Fruit fly (Drosophila melanogaster) whole organism: ENCODE measurements around the gene CG15570.

ENCODE experiments used
- CG8478 ChIP-seq: fragments of >200 bp; optimal IDR thresholded peaks from 2 replicates; lab custom pipeline; 2018; ENCODE audit warnings: inconsistent platforms
- Dll ChIP-seq: fragments of >200 bp; optimal IDR thresholded peaks from 2 replicates; lab custom pipeline; 2017
- EcR ChIP-seq, 2 experiments: fragments of >200 bp; optimal IDR thresholded peaks; 2 replicates each; lab custom pipeline; 2017; ENCODE audit warnings: missing biosample characterization in 2 of 2, missing genetic modification characterization in 2 of 2, missing genetic modification reagents in 2 of 2
- pan ChIP-seq: fragments of >200 bp; optimal IDR thresholded peaks from 2 replicates; lab custom pipeline; 2017
- psq ChIP-seq: fragments of >200 bp; optimal IDR thresholded peaks from 2 replicates; lab custom pipeline; 2017
- usp ChIP-seq: fragments of >200 bp; optimal IDR thresholded peaks from 2 replicates; lab custom pipeline; 2017; ENCODE audit warnings: missing biosample characterization, missing genetic modification characterization, mixed read lengths

The CG15570 gene

dm6 chrX:4217870-4218269, at the start of gene CG15570:
CG15570 (plus strand) TSS chrX:4218170.
- TF ChIP-seq psq: no peak
- no peak for TF ChIP-seq pan (lab: Kevin White, UChicago)
- no peak for TF ChIP-seq usp
- no peak for TF ChIP-seq EcR (GFP tag; optimal IDR thresholded peaks at IDR 0.05; lab: Kevin White, UChicago)
- no peak for TF ChIP-seq CG8478 (lab: Kevin White, UChicago)
- TF ChIP-seq Dll (lab: Kevin White, UChicago): no peak

DNA sequence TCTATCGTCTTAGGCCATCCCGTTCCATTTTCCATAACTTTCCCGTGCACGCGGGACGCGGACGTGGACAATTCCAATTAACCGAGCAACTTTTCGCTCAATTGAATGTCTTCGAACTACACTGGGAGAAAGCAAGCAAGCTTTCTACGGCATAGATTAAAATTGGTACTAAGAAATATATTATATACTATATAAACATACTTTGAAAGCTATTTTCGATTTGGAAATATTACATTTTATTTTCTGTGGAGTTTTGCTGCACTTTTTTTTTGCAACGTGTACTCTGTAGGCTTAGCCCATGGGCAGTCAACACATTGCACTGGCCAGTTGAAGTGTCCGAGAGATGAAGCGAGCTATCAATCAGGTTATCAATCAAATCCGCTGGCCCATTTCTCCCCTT, 47.5 kb upstream of the CG15570 start:
- TF ChIP-seq psq (no peak), CG8478 (lab: Kevin White, UChicago) (no peak), usp (no peak), EcR (GFP tag; optimal IDR thresholded peaks at IDR 0.05; lab: Kevin White, UChicago) (no peak), pan (lab: Kevin White, UChicago) (no peak)

- no peak for TF ChIP-seq pan (lab: Kevin White, UChicago)
- no peak for TF ChIP-seq EcR (GFP tag; optimal IDR thresholded peaks at IDR 0.05; lab: Kevin White, UChicago)
- TF ChIP-seq psq: no peak
- no peak for TF ChIP-seq CG8478 (lab: Kevin White, UChicago)
- no peak for TF ChIP-seq Dll (lab: Kevin White, UChicago)
- no peak for TF ChIP-seq usp
Measured at dm6 chrX:4172143-4172771, 45.7 kb upstream of the CG15570 start.

dm6 chrX:4173381-4173780, 44.6 kb upstream of the CG15570 start:
- no peak for TF ChIP-seq CG8478 (lab: Kevin White, UChicago)
- TF ChIP-seq Dll (lab: Kevin White, UChicago): no peak
- no peak for TF ChIP-seq psq
- no peak for TF ChIP-seq pan (lab: Kevin White, UChicago)
- no peak for TF ChIP-seq EcR (GFP tag; optimal IDR thresholded peaks at IDR 0.05; lab: Kevin White, UChicago)
- TF ChIP-seq usp: no peak

DNA sequence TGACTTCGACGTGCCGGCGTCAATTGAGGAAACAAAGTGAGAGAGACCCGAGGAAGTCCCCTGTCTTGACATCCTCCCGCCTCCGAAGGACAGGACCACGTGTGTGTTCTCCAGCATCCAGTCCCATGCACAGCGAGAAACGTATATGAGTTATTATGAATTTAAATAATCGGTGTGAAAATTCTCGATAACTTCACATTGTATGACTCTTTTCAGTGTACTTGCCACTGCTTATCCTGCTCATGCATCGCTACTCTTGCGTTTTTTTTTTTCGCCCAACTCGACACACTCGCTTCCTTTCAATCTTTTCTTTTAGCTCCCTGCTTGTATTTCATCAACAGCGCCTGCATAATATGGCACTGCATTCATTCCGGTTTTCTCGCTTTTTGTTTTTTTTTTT, 42.2 kb upstream of the CG15570 start:
- no peak for TF ChIP-seq Dll (lab: Kevin White, UChicago)
- TF ChIP-seq usp: no peak
- no peak for TF ChIP-seq EcR (GFP tag; optimal IDR thresholded peaks at IDR 0.05; lab: Kevin White, UChicago)
- TF ChIP-seq pan (lab: Kevin White, UChicago): no peak
- TF ChIP-seq psq: no peak
- no peak for TF ChIP-seq CG8478 (lab: Kevin White, UChicago)

- TF ChIP-seq pan (lab: Kevin White, UChicago) (no peak), Dll (lab: Kevin White, UChicago) (no peak)
Measured at dm6 chrX:4177733-4178132, 40.2 kb upstream of the CG15570 start.

DNA sequence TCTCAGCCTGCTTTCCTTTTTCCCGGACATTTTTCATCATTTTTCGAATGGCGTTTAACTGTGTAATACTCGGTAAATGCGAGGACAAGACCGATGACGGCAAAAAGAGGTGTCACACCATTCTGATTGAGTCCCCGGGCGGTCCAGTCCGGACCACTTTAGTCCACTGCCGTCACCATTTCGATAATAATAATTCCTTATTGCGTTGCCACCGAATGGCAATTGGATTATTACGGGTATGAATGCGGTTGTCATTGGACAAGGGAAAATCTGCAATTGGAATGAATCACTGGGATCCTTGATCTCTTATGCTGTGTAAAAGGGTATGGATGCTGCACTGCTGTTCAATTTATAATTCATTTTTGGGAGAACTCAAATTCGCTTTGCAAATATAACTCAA, 39.2 kb upstream of the CG15570 start:
- TF ChIP-seq usp (no peak), psq (no peak), Dll (lab: Kevin White, UChicago) (no peak), pan (lab: Kevin White, UChicago) (no peak), CG8478 (lab: Kevin White, UChicago) (no peak), EcR (GFP tag; optimal IDR thresholded peaks at IDR 0.05; lab: Kevin White, UChicago) (no peak)

- TF ChIP-seq usp (no peak), CG8478 (lab: Kevin White, UChicago) (no peak), EcR (GFP tag; optimal IDR thresholded peaks at IDR 0.05; lab: Kevin White, UChicago) (no peak), psq (no peak), Dll (lab: Kevin White, UChicago) (no peak), pan (lab: Kevin White, UChicago) (no peak)
Measured at dm6 chrX:4185393-4185792, 32.6 kb upstream of the CG15570 start.

DNA sequence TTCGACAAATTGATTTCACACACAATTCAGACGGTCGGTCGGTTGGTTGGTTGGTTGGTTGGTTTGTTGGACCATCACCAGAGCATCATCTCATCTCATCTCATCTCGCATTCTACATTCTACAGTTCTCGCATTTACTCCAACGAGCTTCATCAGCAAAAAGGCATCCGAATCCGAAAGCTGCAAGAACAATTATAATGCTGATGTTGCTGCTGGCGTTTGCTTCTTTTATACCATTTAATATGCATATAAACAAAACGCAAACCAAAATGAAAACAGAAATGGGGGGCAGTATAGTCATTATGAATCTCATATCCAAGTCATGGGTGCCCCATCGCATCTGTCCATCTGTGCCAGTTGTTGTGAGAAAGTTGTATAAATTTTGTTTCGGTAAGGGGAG, 31.2 kb upstream of the CG15570 start:
- TF ChIP-seq psq: no peak
- TF ChIP-seq Dll (lab: Kevin White, UChicago): no peak
- TF ChIP-seq EcR (GFP tag; optimal IDR thresholded peaks at IDR 0.05; lab: Kevin White, UChicago): no peak
- no peak for TF ChIP-seq usp
- TF ChIP-seq CG8478 (lab: Kevin White, UChicago): no peak
- no peak for TF ChIP-seq pan (lab: Kevin White, UChicago)

DNA sequence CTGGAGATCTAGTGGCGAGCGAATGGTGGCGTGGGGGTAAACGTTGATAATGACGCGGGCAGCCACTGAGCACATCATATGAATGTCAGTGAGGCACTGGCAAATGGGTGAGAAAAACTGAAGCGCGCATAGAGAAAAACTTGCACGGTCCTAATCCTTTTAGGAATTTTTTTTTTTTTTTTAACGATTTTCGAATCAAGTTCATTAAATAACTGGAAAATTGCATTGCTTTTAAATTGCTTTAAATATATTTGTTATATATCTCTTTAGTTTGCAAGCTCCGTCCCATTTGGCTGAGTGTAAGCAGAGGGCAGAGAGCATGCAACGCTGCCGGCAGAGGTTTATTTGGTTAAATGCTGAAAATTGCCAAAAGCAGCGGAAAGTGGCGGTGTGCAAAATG, 20.5 kb upstream of the CG15570 start:
- TF ChIP-seq pan (lab: Kevin White, UChicago) (no peak), usp (no peak), Dll (lab: Kevin White, UChicago) (no peak), EcR (GFP tag; optimal IDR thresholded peaks at IDR 0.05; lab: Kevin White, UChicago) (no peak), CG8478 (lab: Kevin White, UChicago) (no peak), psq (no peak)

DNA sequence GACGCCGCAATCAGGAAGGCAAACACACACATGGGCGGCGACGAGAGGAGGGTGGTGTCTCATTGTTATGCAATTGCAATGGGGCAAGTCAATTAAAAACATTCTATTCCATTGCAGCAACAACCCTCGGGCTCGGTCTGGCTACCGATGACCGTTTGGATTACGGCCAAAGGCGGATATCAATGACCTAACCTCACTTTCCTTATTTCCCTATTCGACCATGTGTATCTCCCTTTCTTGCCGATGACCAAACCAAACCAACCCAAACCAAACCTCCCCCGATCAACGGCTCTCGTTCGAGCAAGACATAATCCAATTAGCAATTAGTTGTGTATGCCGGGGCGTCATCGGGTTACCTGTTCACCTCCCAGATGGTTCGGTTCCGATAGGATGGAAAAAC, 19.2 kb upstream of the CG15570 start:
- TF ChIP-seq usp (no peak), pan (lab: Kevin White, UChicago) (no peak), EcR (GFP tag; optimal IDR thresholded peaks at IDR 0.05; lab: Kevin White, UChicago) (no peak), CG8478 (lab: Kevin White, UChicago) (no peak), psq (no peak), Dll (lab: Kevin White, UChicago) (no peak)

- TF ChIP-seq CG8478 (lab: Kevin White, UChicago) (no peak), pan (lab: Kevin White, UChicago) (no peak), psq (no peak), usp (no peak), EcR (GFP tag; optimal IDR thresholded peaks at IDR 0.05; lab: Kevin White, UChicago) (no peak), Dll (lab: Kevin White, UChicago) (no peak)
Measured at dm6 chrX:4200612-4201011, 17.4 kb upstream of the CG15570 start.

DNA sequence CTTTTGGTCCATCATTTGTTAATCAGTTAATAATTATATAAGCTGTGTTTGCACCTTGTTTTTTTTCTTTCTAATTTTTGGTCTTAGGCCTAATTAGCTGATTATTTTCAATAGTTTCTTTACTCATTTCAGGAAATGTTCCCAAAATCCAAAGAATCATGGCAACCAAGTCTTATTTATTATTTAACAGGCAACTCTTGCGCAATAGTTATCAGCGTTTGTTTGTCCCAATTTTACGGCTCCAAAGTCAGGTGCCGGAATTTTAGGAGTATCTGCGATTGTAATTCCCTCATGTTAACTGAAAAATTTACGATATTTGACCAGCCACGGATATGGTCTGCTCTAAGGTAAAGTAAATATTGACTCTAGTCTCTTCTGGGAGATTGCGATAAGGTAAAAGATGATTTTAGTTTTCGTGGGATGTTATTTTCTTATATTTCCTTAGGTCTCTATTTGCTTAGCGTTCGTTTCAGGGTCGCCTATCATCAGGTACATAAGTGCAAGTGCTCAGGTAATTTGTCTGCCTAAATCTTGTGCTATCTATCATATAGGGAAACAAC, 15.7 kb upstream of the CG15570 start:
- TF ChIP-seq psq (no peak), Dll (lab: Kevin White, UChicago) (no peak), EcR (GFP tag; optimal IDR thresholded peaks at IDR 0.05; lab: Kevin White, UChicago) (no peak), CG8478 (lab: Kevin White, UChicago) (no peak), pan (lab: Kevin White, UChicago) (no peak), usp (no peak)
